Fruit fly (Drosophila melanogaster) whole organism: ENCODE data around the gene Brd8.

Source experiments
- CG8478 ChIP-seq: fragments of >200 bp; optimal IDR thresholded peaks from 2 replicates; lab custom pipeline; 2018; ENCODE audit warnings: inconsistent platforms
- Dll ChIP-seq: fragments of >200 bp; optimal IDR thresholded peaks from 2 replicates; lab custom pipeline; 2017
- EcR ChIP-seq, 2 experiments: fragments of >200 bp; optimal IDR thresholded peaks; 2 replicates each; lab custom pipeline; 2017; ENCODE audit warnings: missing biosample characterization in 2 of 2, missing genetic modification characterization in 2 of 2, missing genetic modification reagents in 2 of 2
- pan ChIP-seq: fragments of >200 bp; optimal IDR thresholded peaks from 2 replicates; lab custom pipeline; 2017
- psq ChIP-seq: fragments of >200 bp; optimal IDR thresholded peaks from 2 replicates; lab custom pipeline; 2017
- usp ChIP-seq: fragments of >200 bp; optimal IDR thresholded peaks from 2 replicates; lab custom pipeline; 2017; ENCODE audit warnings: missing biosample characterization, missing genetic modification characterization, mixed read lengths

dm6 chr3R:29198299-29198698 is 25.0 kb upstream of the Brd8 start:
- TF ChIP-seq CG8478 (no peak), psq (no peak), Dll (lab: Kevin White, UChicago) (no peak), EcR (GFP tag; optimal IDR thresholded peaks at IDR 0.05; lab: Kevin White, UChicago) (no peak), pan (lab: Kevin White, UChicago) (no peak), usp (GFP tag; lab: Kevin White, UChicago) (no peak)
